Worm (Caenorhabditis elegans) whole organism, midembryonic: Measurements from ENCODE around the gene srbc-61.

Source experiments
- T22C8.4 ChIP-seq: fragments of 200-800 bp; sonication (Bioruptor generic); IDR thresholded peaks from 2 replicates; pipeline ENCODE4 v1.3.6; 2022; ENCODE audit warnings: missing genetic modification characterization, missing compliant biosample characterization
- flt-1 ChIP-seq: fragments of 200-800 bp; sonication (Bioruptor generic); IDR thresholded peaks from 2 replicates; pipeline ENCODE4 v1.3.6; 2022; ENCODE audit warnings: missing genetic modification characterization, missing compliant biosample characterization
- klf-2 ChIP-seq: fragments of 200-800 bp; sonication (Bioruptor generic); conservative IDR thresholded peaks from 2 replicates; pipeline ENCODE4 v1.3.6; 2022; ENCODE audit warnings: missing genetic modification reagents, missing genetic modification characterization, missing compliant biosample characterization
- med-1 ChIP-seq: sonication (generic microtip); optimal IDR thresholded peaks from 2 replicates; lab custom pipeline; 2017; ENCODE audit warnings: missing genetic modification characterization, mild to moderate bottlenecking, missing compliant biosample characterization, antibody characterized with exemption, missing genetic modification reagents; ENCODE audit not compliant: insufficient read depth
- ref-1 ChIP-seq: fragments of 200-800 bp; sonication (Bioruptor generic); conservative IDR thresholded peaks from 2 replicates; pipeline ENCODE4 v1.3.6; 2022; ENCODE audit warnings: missing genetic modification reagents, missing genetic modification characterization, missing compliant biosample characterization
- tab-1 ChIP-seq: fragments of 200-800 bp; sonication (Bioruptor generic); IDR thresholded peaks from 2 replicates; pipeline ENCODE4 v1.3.6; 2022; ENCODE audit warnings: missing genetic modification characterization, missing compliant biosample characterization
- ztf-29 ChIP-seq: fragments of 200-800 bp; sonication (Bioruptor generic); IDR thresholded peaks from 2 replicates; pipeline ENCODE4 v1.3.6; 2022; ENCODE audit warnings: missing genetic modification reagents, missing genetic modification characterization, missing compliant biosample characterization

DNA sequence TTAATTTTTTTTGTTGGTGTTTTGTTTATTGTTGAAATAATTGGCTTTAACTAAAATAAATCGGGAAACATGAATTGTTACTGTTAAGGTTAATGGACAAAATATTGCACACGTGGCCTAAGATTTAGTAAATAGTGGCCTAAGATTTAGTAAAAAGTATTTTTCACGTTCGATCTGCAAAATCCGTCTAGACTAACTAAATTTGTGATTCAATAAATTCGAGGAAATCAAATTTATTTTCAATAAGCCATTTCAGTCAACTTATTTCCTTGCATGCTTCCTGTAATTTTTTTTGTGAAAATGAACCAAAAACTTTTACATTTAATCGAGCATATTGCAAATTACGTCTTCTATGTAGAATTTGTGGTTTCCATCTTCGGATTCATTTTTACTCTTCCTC, 9.8 kb upstream of the srbc-61 start, which contains the start of gene srw-72:
- no peak for TF ChIP-seq tab-1 (GFP tag; lab: Robert Waterston, UW)
- no peak for TF ChIP-seq med-1 (GFP tag; lab: Kevin White, UChicago)
- no peak for TF ChIP-seq flt-1 (GFP tag; lab: Robert Waterston, UW)
- no peak for TF ChIP-seq klf-2 (GFP tag; lab: Robert Waterston, UW)
- TF ChIP-seq ztf-29 (GFP tag; lab: Robert Waterston, UW): no peak
- TF ChIP-seq T22C8.4 (GFP tag; lab: Robert Waterston, UW): no peak
- TF ChIP-seq ref-1 (GFP tag; lab: Robert Waterston, UW): no peak
